Worm (Caenorhabditis elegans): ENCODE results near the gene ZK228.4.

DNA sequence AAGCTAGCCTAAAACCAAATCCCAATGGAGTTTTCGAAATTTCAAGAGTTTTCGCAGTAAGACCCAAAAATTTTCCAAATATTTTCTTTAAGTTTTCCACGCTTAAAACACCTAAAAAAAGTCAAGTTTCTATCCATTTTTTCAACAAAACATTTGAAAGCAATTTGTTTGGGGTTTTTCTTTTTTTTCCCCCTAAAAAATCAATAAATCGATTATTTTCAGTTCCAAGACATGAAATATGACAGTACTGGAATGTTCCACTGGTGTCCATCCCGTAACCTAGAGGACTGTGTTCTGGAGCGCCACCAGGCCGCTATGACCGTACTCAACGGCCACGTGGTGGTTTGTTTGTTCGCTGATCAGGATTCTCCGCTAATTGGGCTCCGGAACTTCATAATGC is 42.0 kb downstream of the ZK228.4 start:
- TF ChIP-seq pha-4 (tag; optimal IDR thresholded peaks at IDR 0.05) (no peak), unc-39 (tag; optimal IDR thresholded peaks at IDR 0.05) (no peak), lin-32 (GFP tag; optimal IDR thresholded peaks at IDR 0.05) (no peak), drap-1 (GFP tag; optimal IDR thresholded peaks at IDR 0.05) (no peak), nhr-76 (tag; optimal IDR thresholded peaks at IDR 0.05) (no peak), elt-1 (tag; optimal IDR thresholded peaks at IDR 0.05; ENCODE audit: borderline replicate concordance, insufficient read depth) (no peak), nhr-237 (tag; optimal IDR thresholded peaks at IDR 0.05) (no peak), mep-1 (tag; optimal IDR thresholded peaks at IDR 0.05) (no peak), ztf-11 (tag; optimal IDR thresholded peaks at IDR 0.05) (no peak), lin-13 (tag; optimal IDR thresholded peaks at IDR 0.05) (no peak), sptf-1 (tag; optimal IDR thresholded peaks at IDR 0.05) (no peak), nhr-12 (tag; optimal IDR thresholded peaks at IDR 0.05) (no peak), lsy-2 (tag; optimal IDR thresholded peaks at IDR 0.05) (no peak), cnd-1 (tag; optimal IDR thresholded peaks at IDR 0.05) (no peak)

Measured in whole organism, mixed stage, embryonic.